Fruit fly (Drosophila melanogaster) whole organism, prepupa: ENCODE results near the gene CG13460.

Experiments
- Blimp-1 ChIP-seq: fragments of 200-800 bp; sonication (Bioruptor generic); optimal IDR thresholded peaks from 3 replicates; lab custom pipeline; 2017; ENCODE audit warnings: missing biosample characterization, missing genetic modification characterization, mild to moderate bottlenecking, moderate library complexity, missing genetic modification reagents
- CG10631 ChIP-seq: fragments of 200-800 bp; sonication (Bioruptor generic); optimal IDR thresholded peaks from 2 replicates; lab custom pipeline; 2016; ENCODE audit warnings: missing biosample characterization, missing genetic modification characterization
- CG10669 ChIP-seq: fragments of 200-800 bp; sonication (Bioruptor generic); optimal IDR thresholded peaks from 3 replicates; lab custom pipeline; 2018; ENCODE audit warnings: missing biosample characterization, mild to moderate bottlenecking, missing genetic modification characterization, moderate library complexity
- CG11294 ChIP-seq: fragments of 200-800 bp; sonication (Bioruptor generic); IDR thresholded peaks from 2 replicates; pipeline ENCODE4 v1.3.6; 2022; ENCODE audit warnings: missing biosample characterization, missing genetic modification characterization
- CG11902 ChIP-seq: fragments of 200-800 bp; sonication (Bioruptor generic); optimal IDR thresholded peaks from 3 replicates; lab custom pipeline; 2016; ENCODE audit warnings: missing biosample characterization, missing genetic modification characterization
- CG15336 ChIP-seq: fragments of 200-800 bp; sonication (Bioruptor generic); IDR thresholded peaks from 2 replicates; pipeline ENCODE4 v1.3.6; 2022; ENCODE audit warnings: missing biosample characterization, missing genetic modification characterization
- CG1621 ChIP-seq: fragments of 200-800 bp; sonication (Bioruptor generic); optimal IDR thresholded peaks from 3 replicates; lab custom pipeline; 2018; ENCODE audit warnings: missing biosample characterization, mild to moderate bottlenecking, missing genetic modification characterization
- CG16779 ChIP-seq: fragments of 200-800 bp; sonication (Bioruptor generic); optimal IDR thresholded peaks from 3 replicates; lab custom pipeline; 2017; ENCODE audit warnings: missing biosample characterization, mild to moderate bottlenecking, missing genetic modification characterization
- CG34406 ChIP-seq: fragments of 200-800 bp; sonication (Bioruptor generic); optimal IDR thresholded peaks from 3 replicates; lab custom pipeline; 2016; ENCODE audit warnings: missing biosample characterization, missing genetic modification characterization
- CG3919 ChIP-seq: fragments of 200-800 bp; sonication (Bioruptor generic); optimal IDR thresholded peaks from 3 replicates; lab custom pipeline; 2016; ENCODE audit warnings: missing biosample characterization, missing genetic modification characterization
- CG6163 ChIP-seq: fragments of 200-800 bp; sonication (Bioruptor generic); IDR thresholded peaks from 3 replicates; pipeline ENCODE4 v1.3.6; 2022; ENCODE audit warnings: missing biosample characterization, missing genetic modification characterization
- CG6792 ChIP-seq: fragments of 200-800 bp; sonication (Bioruptor generic); optimal IDR thresholded peaks from 3 replicates; lab custom pipeline; 2016; ENCODE audit warnings: missing biosample characterization, missing genetic modification characterization
- CG6808 ChIP-seq: fragments of 200-800 bp; sonication (Bioruptor generic); optimal IDR thresholded peaks from 3 replicates; lab custom pipeline; 2017; ENCODE audit warnings: missing biosample characterization, missing genetic modification characterization, mild to moderate bottlenecking, moderate library complexity, missing genetic modification reagents
- CG7368 ChIP-seq: fragments of 200-800 bp; sonication (Bioruptor generic); optimal IDR thresholded peaks from 3 replicates; lab custom pipeline; 2016; ENCODE audit warnings: missing biosample characterization, missing genetic modification characterization
- CG8319 ChIP-seq: fragments of 200-800 bp; sonication (Bioruptor generic); optimal IDR thresholded peaks from 3 replicates; lab custom pipeline; 2016; ENCODE audit warnings: missing biosample characterization, missing genetic modification characterization
- CG9139 ChIP-seq: fragments of 200-800 bp; sonication (Bioruptor generic); optimal IDR thresholded peaks from 3 replicates; lab custom pipeline; 2017; ENCODE audit warnings: missing biosample characterization, mild to moderate bottlenecking, missing genetic modification characterization
- Ets21C ChIP-seq: fragments of 200-800 bp; sonication (Bioruptor generic); optimal IDR thresholded peaks from 3 replicates; lab custom pipeline; 2016; ENCODE audit warnings: missing biosample characterization, missing genetic modification characterization
- Ets96B ChIP-seq: fragments of 200-800 bp; optimal IDR thresholded peaks from 2 replicates; lab custom pipeline; 2019; ENCODE audit warnings: missing biosample characterization, mild to moderate bottlenecking, missing genetic modification characterization, moderate library complexity
- Gug ChIP-seq: fragments of 200-800 bp; sonication (Bioruptor generic); IDR thresholded peaks from 2 replicates; pipeline ENCODE4 v1.3.6; 2022; ENCODE audit warnings: missing biosample characterization, missing genetic modification characterization
- Hr39 ChIP-seq: fragments of 200-800 bp; sonication (Bioruptor generic); optimal IDR thresholded peaks from 2 replicates; lab custom pipeline; 2016; ENCODE audit warnings: missing biosample characterization, missing genetic modification characterization
- Hr4 ChIP-seq: fragments of 200-800 bp; sonication (Bioruptor generic); optimal IDR thresholded peaks from 3 replicates; lab custom pipeline; 2016; ENCODE audit warnings: missing biosample characterization, missing genetic modification characterization
- Lpt ChIP-seq: fragments of 200-800 bp; sonication (Bioruptor generic); optimal IDR thresholded peaks from 3 replicates; lab custom pipeline; 2016; ENCODE audit warnings: missing biosample characterization, missing genetic modification characterization
- Met ChIP-seq: fragments of 200-800 bp; sonication (Bioruptor generic); optimal IDR thresholded peaks from 3 replicates; lab custom pipeline; 2016; ENCODE audit warnings: missing biosample characterization, missing genetic modification characterization
- OdsH ChIP-seq: fragments of 200-800 bp; sonication (Bioruptor generic); optimal IDR thresholded peaks from 3 replicates; lab custom pipeline; 2016; ENCODE audit warnings: missing biosample characterization, missing genetic modification characterization
- Smox ChIP-seq: fragments of 200-800 bp; sonication (Bioruptor generic); optimal IDR thresholded peaks from 3 replicates; lab custom pipeline; 2016; ENCODE audit warnings: missing biosample characterization, missing genetic modification characterization
- Sox15 ChIP-seq: fragments of 200-800 bp; sonication (Bioruptor generic); optimal IDR thresholded peaks from 3 replicates; lab custom pipeline; 2016; ENCODE audit warnings: missing biosample characterization, missing genetic modification characterization
- acj6 ChIP-seq: fragments of 200-800 bp; sonication (Bioruptor generic); optimal IDR thresholded peaks from 3 replicates; lab custom pipeline; 2016; ENCODE audit warnings: missing biosample characterization, missing genetic modification characterization
- dsx ChIP-seq: fragments of 200-800 bp; optimal IDR thresholded peaks from 3 replicates; lab custom pipeline; 2019; ENCODE audit warnings: missing biosample characterization, mild to moderate bottlenecking, missing genetic modification characterization, moderate library complexity; ENCODE audit not compliant: poor library complexity, severe bottlenecking
- eg ChIP-seq: fragments of 200-800 bp; sonication (Bioruptor generic); IDR thresholded peaks from 3 replicates; pipeline ENCODE4 v1.3.6; 2022; ENCODE audit warnings: missing biosample characterization, missing genetic modification characterization
- fd85E ChIP-seq: fragments of 200-800 bp; sonication (Bioruptor generic); optimal IDR thresholded peaks from 3 replicates; lab custom pipeline; 2016; ENCODE audit warnings: missing biosample characterization, missing genetic modification characterization
- fkh ChIP-seq: fragments of 200-800 bp; sonication (Bioruptor generic); optimal IDR thresholded peaks from 3 replicates; lab custom pipeline; 2017; ENCODE audit warnings: missing biosample characterization, mild to moderate bottlenecking, missing genetic modification characterization, moderate library complexity
- lz ChIP-seq: fragments of 200-800 bp; sonication (Bioruptor generic); optimal IDR thresholded peaks from 3 replicates; lab custom pipeline; 2016; ENCODE audit warnings: missing biosample characterization, missing genetic modification characterization
- net ChIP-seq: fragments of 200-800 bp; sonication (Bioruptor generic); optimal IDR thresholded peaks from 3 replicates; lab custom pipeline; 2016; ENCODE audit warnings: missing biosample characterization, missing genetic modification characterization
- pdm3 ChIP-seq: fragments of 200-800 bp; sonication (Bioruptor generic); optimal IDR thresholded peaks from 3 replicates; lab custom pipeline; 2016; ENCODE audit warnings: missing biosample characterization, missing genetic modification characterization
- salr ChIP-seq, 2 experiments: fragments of 200-800 bp; sonication (Bioruptor generic); optimal IDR thresholded peaks; 3 replicates each; lab custom pipeline; 2016 to 2018; ENCODE audit warnings: missing biosample characterization in 2 of 2, missing genetic modification characterization in 2 of 2, mild to moderate bottlenecking in 1 of 2
- spab ChIP-seq: fragments of 200-800 bp; sonication (Bioruptor generic); optimal IDR thresholded peaks from 2 replicates; lab custom pipeline; 2017; ENCODE audit warnings: missing biosample characterization, mild to moderate bottlenecking, missing genetic modification characterization, missing genetic modification reagents
- ss ChIP-seq, 2 experiments: fragments of 200-800 bp; sonication (Bioruptor generic); optimal IDR thresholded peaks; 2 replicates in 1 of 2; 3 replicates in 1 of 2; lab custom pipeline; 2017 to 2018; ENCODE audit warnings: mild to moderate bottlenecking in 2 of 2, missing biosample characterization in 2 of 2, missing genetic modification characterization in 2 of 2, moderate library complexity in 1 of 2
- svp ChIP-seq: fragments of 200-800 bp; sonication (Bioruptor generic); peaks from one replicate; lab custom pipeline; 2016; ENCODE audit warnings: missing biosample characterization, missing genetic modification characterization
- topi ChIP-seq: fragments of 200-800 bp; sonication (Bioruptor generic); optimal IDR thresholded peaks from 3 replicates; lab custom pipeline; 2016; ENCODE audit warnings: missing biosample characterization, missing genetic modification characterization

Gene CG13460

DNA sequence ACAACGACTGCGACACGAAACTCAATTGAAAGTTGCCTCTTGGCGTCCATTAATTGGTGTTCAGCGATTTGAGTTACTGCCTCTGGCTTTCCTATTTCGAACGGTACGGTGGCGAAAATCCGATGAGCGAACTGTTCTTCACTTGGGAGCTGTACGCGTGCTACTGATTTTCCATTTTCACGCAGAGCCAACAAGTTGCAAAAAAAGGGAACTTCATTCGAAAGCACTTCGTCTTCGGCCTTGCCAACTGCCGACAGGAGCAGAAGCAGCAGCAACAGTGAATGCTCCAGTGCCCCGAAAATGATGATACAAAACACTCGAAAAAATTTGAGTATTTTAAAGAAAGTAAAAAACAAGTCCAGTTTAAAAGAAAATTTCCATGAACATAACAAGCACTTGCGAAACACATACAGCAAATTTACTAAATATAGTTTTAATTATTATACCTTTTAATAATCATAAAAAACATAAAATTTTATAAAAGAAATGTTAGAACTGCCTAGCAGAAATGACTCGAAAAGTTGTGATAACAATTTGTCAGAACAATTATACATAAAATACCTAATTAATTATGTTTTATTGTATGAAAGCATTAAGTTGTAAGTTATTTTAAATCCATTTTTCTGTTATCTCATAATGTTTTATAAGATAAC lies 27.3 kb downstream of the CG13460 start (continued):
- TF ChIP-seq CG11902 (GFP tag; lab: Kevin White, UChicago) (no peak), CG6163 (GFP tag; lab: Robert Waterston, UW) (no peak), Hr39 (GFP tag; lab: Kevin White, UChicago) (no peak), OdsH (GFP tag; lab: Kevin White, UChicago) (peak; percentile 8), ss (GFP tag; optimal IDR thresholded peaks at IDR 0.05; lab: Kevin White, UChicago) (no peak), Blimp-1 (no peak), CG34406 (GFP tag; lab: Kevin White, UChicago) (no peak), CG7368 (GFP tag; lab: Kevin White, UChicago) (no peak), Lpt (no peak), CG16779 (tag; lab: Kevin White, UChicago) (no peak), CG9139 (GFP tag; lab: Kevin White, UChicago) (no peak), Sox15 (GFP tag; lab: Kevin White, UChicago) (no peak)
- TF ChIP-seq, all 60 proteins: peak for 6

dm6 chr3L:15031773-15032172 lies 29.7 kb downstream of the CG13460 start:
- TF ChIP-seq CG1621 (tag; lab: Kevin White, UChicago) (no peak), CG11294 (GFP tag; lab: Robert Waterston, UW) (no peak), CG10631 (GFP tag; lab: Kevin White, UChicago) (no peak), CG16779 (tag; lab: Kevin White, UChicago) (no peak), svp (peak; percentile 8), Gug (GFP tag; lab: Robert Waterston, UW) (no peak)

dm6 chr3L:15023192-15023591 lies 38.3 kb downstream of the CG13460 start, which contains the start of gene CG32148:
Gene CG32148 (plus strand): TSS chr3L:15023492.
- TF ChIP-seq CG6163 (GFP tag; lab: Robert Waterston, UW) = no peak
- no peak for TF ChIP-seq CG11902 (GFP tag; lab: Kevin White, UChicago)
- TF ChIP-seq CG1621 (tag; lab: Kevin White, UChicago) = no peak
- no peak for TF ChIP-seq pdm3
- no peak for TF ChIP-seq CG8319 (GFP tag; lab: Kevin White, UChicago)
- no peak for TF ChIP-seq CG7368 (GFP tag; lab: Kevin White, UChicago)
- no peak for TF ChIP-seq Ets96B
- no peak for TF ChIP-seq Hr39 (GFP tag; lab: Kevin White, UChicago)

- no peak for TF ChIP-seq Smox
- no peak for TF ChIP-seq lz (GFP tag; lab: Kevin White, UChicago)
- no peak for TF ChIP-seq CG3919 (GFP tag; lab: Kevin White, UChicago)
Measured at dm6 chr3L:15021008-15021407, 40.5 kb downstream of the CG13460 start.

DNA sequence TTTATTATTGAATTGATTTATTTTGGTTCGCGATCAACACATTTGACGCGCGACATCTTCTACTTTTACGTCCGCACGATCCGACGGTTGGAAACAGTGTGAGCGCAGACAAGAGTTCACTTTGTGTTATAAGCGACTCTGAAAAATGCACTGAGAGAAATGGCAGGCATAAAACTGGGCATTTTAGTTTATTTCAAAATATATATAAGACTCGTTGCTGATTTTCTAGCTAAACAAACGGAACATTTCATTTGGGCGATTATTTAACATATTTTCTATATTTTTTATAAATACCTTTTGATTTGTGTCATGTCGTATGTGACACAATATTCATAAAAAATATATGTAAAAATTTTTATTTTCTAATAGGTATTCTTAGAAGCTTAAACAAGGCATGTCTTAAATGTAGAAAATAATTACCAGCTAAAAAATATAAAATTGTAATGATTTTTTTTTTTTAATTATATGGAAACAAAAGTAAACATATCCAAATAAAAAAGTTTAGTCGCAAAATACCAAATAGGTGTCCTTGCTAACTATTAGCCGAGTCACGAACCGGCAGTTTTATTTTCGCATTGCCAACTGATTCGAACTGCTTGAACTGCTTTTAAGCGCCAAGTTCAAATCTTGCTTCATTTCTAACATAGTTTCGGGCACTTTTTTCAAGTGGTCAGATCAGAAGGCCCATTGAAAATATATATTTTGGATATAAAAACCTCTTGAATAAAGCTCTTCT lies 47.4 kb downstream of the CG13460 start, which contains the start of gene Reck:
TSS of gene Reck (minus strand) at position 106 of the 736 bp plus-strand sequence.
- TF ChIP-seq Gug (GFP tag; lab: Robert Waterston, UW) (peak; percentile 79), Smox (peak; percentile 79), CG6792 (GFP tag; lab: Kevin White, UChicago) (peak; percentile 74), Met (GFP tag; lab: Kevin White, UChicago) (peak; percentile 85), fd85E (peak; percentile 58), Lpt (peak; percentile 89), acj6 (peak; percentile 91), CG34406 (GFP tag; lab: Kevin White, UChicago) (peak; percentile 83), fkh (peak; percentile 3), salr (GFP tag; optimal IDR thresholded peaks at IDR 0.05; lab: Kevin White, UChicago) (peak; percentile 67 to 82), net (GFP tag; lab: Kevin White, UChicago) (peak; percentile 93), dsx (GFP tag; lab: Kevin White, UChicago) (peak; percentile 83), CG1621 (tag; lab: Kevin White, UChicago) (peak; percentile 78), topi (GFP tag; lab: Kevin White, UChicago) (peak; percentile 85), Ets21C (GFP tag; lab: Kevin White, UChicago) (peak; percentile 48), CG6808 (peak; percentile 82), CG11902 (GFP tag; lab: Kevin White, UChicago) (peak; percentile 41), CG15336 (GFP tag; lab: Robert Waterston, UW) (peak; percentile 96), CG10669 (GFP tag; lab: Kevin White, UChicago) (peak; percentile 87), ss (GFP tag; optimal IDR thresholded peaks at IDR 0.05; lab: Kevin White, UChicago) (peak; percentile 82 to 83), spab (GFP tag; lab: Kevin White, UChicago) (peak; percentile 80), CG8319 (GFP tag; lab: Kevin White, UChicago) (peak; percentile 62), Hr4 (GFP tag; lab: Kevin White, UChicago) (peak; percentile 94), CG11294 (GFP tag; lab: Robert Waterston, UW) (peak; percentile 74), eg (GFP tag; lab: Robert Waterston, UW) (peak; percentile 97)
